Worm (Caenorhabditis elegans): ENCODE data around the gene F55H2.5.
A peak's percentile ranks its signal among the peaks of the same experiment; 100 is the strongest.

Gene F55H2.5

DNA sequence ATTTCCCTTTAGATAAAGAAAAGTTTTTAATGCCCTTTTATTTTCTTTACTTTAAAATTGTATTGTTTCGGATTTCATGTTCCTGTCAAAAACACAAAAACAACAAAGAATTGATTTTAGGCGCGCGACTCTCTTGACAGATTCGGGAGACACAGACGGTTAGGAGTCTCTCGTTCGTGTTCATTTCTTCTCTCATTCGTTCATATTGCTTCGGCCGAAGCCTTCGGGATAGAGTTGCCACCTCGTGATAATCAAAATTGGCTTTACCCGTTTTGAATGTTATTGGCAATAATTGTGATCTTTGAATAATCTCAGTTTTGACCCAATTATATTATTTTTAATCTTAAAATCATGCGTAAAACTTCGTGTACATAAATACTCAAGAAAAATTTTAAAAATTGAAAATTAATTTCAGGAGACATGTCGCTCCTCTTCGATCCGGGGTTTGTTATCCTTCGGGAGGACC, at the start of gene F55H2.5:
Gene F55H2.5, plus strand, starts transcription at position 416 of the 466 bp plus-strand sequence.
- no peak for TF ChIP-seq cog-1 (tag; optimal IDR thresholded peaks at IDR 0.05)
- TF ChIP-seq ztf-23 (GFP tag; IDR thresholded peaks at IDR 0.05): no peak

DNA sequence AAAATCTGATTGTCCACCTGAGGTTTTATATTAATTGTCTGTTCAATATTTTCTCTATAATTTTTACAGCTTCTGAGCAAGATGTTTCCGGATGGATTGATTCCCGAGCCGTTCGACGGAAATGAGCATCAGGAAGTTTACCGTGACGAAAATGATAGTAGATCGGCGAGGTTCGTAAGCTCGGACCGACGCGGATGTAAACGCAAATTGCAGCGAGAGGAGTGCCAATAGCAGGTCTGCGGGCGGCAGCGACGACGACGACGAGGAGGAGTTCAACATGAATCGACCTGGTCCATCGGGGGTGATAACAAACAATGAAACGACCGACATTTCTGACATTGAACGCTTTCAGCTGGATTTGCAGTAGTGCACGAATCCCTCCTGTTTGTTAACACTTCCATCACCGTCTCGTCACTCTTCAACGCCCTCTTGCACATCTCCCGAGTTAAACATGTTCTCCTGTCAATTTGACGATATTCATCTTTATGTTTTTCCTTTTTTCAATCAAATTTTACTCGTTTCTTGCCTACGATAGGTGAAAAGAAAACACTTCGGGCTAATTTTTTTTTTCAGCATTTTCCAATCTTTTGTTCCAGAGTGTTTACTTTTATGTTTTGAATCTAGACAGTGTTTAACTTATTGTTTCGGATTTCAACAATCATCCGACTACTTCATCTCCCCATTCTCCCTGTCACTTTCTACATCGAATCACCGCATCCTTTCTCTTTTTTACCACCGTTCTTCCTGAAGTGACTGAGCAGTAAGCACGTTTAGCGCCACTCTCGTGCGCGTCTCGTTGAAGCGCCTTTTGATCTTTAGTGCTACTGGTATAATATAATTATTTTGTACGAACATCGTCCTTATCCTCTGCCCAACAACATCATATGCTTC, 49.1 kb upstream of the F55H2.5 start:
- TF ChIP-seq ref-1 (GFP tag; conservative IDR thresholded peaks at IDR 0.05) (no peak), med-1 (GFP tag; optimal IDR thresholded peaks at IDR 0.05; ENCODE audit: insufficient read depth) (no peak), tab-1 (GFP tag; IDR thresholded peaks at IDR 0.05) (no peak), flt-1 (GFP tag; IDR thresholded peaks at IDR 0.05) (no peak), klf-2 (GFP tag; conservative IDR thresholded peaks at IDR 0.05) (no peak), ztf-29 (GFP tag; IDR thresholded peaks at IDR 0.05) (no peak), T22C8.4 (GFP tag; IDR thresholded peaks at IDR 0.05) (no peak), cog-1 (tag; optimal IDR thresholded peaks at IDR 0.05) (no peak)

DNA sequence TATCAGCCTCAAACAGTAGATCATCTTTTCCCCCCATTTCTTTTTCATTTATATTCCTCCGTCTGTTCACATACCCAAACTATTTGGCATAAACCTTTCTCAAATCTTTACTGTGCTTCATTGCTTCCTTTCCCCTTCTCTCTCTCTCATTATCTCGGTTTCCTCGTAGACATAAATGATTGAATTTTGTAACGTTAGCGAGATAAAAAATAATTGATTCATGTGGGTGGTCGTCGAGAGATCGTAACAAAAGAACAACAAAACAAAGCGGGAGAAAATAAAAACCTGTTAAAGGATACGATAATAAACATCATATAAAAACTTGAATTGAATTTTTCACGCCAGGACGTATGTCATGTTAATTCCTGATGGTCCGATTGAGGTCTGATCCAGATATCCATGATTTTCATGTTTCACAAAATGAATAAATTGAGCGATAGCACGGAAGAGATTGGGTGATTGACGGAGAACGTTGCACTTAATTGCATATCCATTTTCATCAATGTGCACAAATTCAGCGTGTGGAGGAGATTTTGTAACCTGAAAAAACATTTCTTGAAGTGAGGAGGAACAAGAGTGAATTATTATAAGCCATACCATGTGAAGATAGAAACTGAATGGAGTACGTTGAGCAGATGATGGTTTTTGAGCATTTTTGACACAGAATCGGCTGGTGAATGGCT, 48.3 kb upstream of the F55H2.5 start:
- TF ChIP-seq tab-1 (GFP tag; IDR thresholded peaks at IDR 0.05) (no peak), med-1 (GFP tag; optimal IDR thresholded peaks at IDR 0.05; ENCODE audit: insufficient read depth) (peak; percentile 5)

DNA sequence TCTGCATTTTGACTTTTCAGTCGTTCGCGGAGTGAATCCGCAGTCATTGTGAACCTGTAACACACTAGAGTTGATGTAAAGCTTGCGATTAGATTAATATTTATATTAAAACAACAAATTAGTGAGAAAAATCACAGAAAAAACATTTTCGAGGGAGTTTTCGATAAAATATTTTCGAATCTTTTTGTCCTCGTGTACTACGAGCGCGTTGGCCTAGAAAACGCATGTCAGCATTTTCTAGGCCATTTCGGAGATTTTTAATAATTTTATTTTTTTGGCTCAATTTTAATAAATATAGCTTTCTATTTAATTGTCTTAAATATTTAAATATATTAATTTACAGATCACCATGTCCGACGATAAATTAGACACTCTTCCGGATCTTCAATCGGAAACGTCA, 45.8 kb upstream of the F55H2.5 start, which contains the start of gene B0464.9:
Gene B0464.9, plus strand, starts transcription at position 344 of the 400 bp plus-strand sequence.
- TF ChIP-seq med-1 (GFP tag; optimal IDR thresholded peaks at IDR 0.05; ENCODE audit: insufficient read depth) (no peak), flt-1 (GFP tag; IDR thresholded peaks at IDR 0.05) (no peak), ref-1 (GFP tag; conservative IDR thresholded peaks at IDR 0.05) (no peak), T22C8.4 (GFP tag; IDR thresholded peaks at IDR 0.05) (peak; percentile 6; the same call in 1 of the 2 replicates), ztf-23 (GFP tag; IDR thresholded peaks at IDR 0.05) (peak; percentile 43; the same call in 1 of the 2 replicates)

DNA sequence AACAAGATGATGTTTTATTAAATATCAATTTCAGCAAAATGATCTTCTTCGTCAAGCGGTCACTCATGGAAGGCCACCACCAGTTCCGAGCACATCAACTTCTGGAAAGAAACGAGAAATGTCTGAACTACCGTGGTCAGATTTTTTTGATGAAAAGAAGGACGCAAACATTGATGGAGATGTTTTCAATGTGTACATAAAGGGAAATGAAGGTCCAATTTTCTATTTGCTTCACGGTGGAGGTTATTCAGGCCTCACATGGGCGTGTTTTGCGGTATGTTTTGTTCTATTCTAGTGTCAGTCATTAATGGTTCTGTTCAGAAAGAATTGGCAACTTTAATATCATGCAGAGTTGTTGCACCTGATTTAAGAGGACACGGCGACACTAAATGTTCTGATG, 45.4 kb upstream of the F55H2.5 start, which contains the start of gene B0464.6:
Gene B0464.6, minus strand, starts transcription at position 101 of the 400 bp plus-strand sequence.
- TF ChIP-seq ref-1 (GFP tag; conservative IDR thresholded peaks at IDR 0.05) (no peak), ztf-29 (GFP tag; IDR thresholded peaks at IDR 0.05) (no peak), T22C8.4 (GFP tag; IDR thresholded peaks at IDR 0.05) (no peak), ztf-23 (GFP tag; IDR thresholded peaks at IDR 0.05) (no peak), tab-1 (GFP tag; IDR thresholded peaks at IDR 0.05) (no peak), cog-1 (tag; optimal IDR thresholded peaks at IDR 0.05) (no peak), klf-2 (GFP tag; conservative IDR thresholded peaks at IDR 0.05) (no peak), flt-1 (GFP tag; IDR thresholded peaks at IDR 0.05) (no peak), med-1 (GFP tag; optimal IDR thresholded peaks at IDR 0.05; ENCODE audit: insufficient read depth) (no peak)

DNA sequence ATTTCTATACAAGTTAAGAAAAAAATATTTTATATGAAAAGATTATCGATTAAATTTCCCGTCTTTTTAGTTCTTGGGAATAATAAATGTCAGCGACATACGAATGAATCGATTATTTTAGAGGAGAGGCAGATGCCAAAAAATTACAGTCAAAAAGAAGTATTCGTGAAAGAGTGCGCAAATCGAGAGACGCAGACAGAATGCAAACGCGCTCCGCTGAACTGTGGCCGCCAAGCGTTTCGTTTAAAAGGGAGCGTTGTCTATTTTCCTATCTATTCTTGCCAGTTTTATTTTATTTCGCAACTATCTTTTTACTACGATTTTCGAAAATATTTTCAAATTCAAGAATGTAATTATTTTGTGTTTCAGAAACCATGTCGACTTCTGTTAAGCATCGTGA, 44.2 kb upstream of the F55H2.5 start, which contains the start of gene baf-1:
Gene baf-1, plus strand, starts transcription at position 370 of the 400 bp plus-strand sequence.
- no peak for TF ChIP-seq flt-1 (GFP tag; IDR thresholded peaks at IDR 0.05)
- peak; percentile 34; the same call in 1 of the 2 replicates for TF ChIP-seq T22C8.4 (GFP tag; IDR thresholded peaks at IDR 0.05)
- no peak for TF ChIP-seq cog-1 (tag; optimal IDR thresholded peaks at IDR 0.05)
- no peak for TF ChIP-seq tab-1 (GFP tag; IDR thresholded peaks at IDR 0.05)

DNA sequence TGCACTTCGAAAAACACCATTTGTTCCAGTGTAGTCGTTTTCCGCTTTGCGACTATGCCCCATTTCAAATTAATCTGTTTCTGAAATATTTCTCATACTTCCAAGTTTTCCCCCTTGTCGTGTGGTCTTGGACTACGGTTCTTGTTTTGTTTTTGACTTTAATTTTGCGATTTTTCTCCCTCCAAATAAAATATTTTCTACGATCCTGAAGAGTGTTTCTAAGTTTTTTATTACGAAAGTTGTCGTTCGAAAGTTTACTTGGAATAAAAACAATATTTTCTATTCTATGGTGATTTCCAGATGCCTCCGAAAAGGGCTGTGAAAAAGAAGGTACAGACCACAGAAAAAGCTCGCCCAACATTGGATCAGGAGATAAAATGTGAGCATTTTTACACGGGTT, 43.4 kb upstream of the F55H2.5 start, which contains the start of gene tag-342:
Gene tag-342, plus strand, starts transcription at position 301 of the 400 bp plus-strand sequence.
- TF ChIP-seq med-1 (GFP tag; optimal IDR thresholded peaks at IDR 0.05; ENCODE audit: insufficient read depth) (no peak), cog-1 (tag; optimal IDR thresholded peaks at IDR 0.05) (no peak), tab-1 (GFP tag; IDR thresholded peaks at IDR 0.05) (no peak), ztf-23 (GFP tag; IDR thresholded peaks at IDR 0.05) (no peak), ref-1 (GFP tag; conservative IDR thresholded peaks at IDR 0.05) (no peak), klf-2 (GFP tag; conservative IDR thresholded peaks at IDR 0.05) (no peak), ztf-29 (GFP tag; IDR thresholded peaks at IDR 0.05) (no peak), T22C8.4 (GFP tag; IDR thresholded peaks at IDR 0.05) (no peak), flt-1 (GFP tag; IDR thresholded peaks at IDR 0.05) (no peak)

DNA sequence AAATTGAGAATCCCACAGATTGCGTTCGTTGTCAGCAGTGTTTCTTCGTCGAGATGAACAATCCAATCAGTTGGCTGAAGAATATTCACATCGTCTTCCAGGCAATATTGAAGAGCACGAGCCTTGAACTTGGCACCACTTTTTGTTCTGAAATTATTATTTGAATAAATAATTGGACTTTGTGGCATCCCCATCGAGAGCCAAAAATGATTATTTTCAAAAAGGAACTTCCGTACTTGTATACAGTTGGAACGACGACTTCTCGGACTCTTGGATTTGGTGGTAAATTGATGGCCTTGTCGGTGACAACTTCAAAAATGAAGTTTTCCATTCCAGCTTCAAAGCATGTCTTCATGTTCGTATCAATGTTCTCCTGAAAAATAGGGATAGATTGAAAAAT, 39.3 kb upstream of the F55H2.5 start:
- no peak for TF ChIP-seq flt-1 (GFP tag; IDR thresholded peaks at IDR 0.05)
- TF ChIP-seq tab-1 (GFP tag; IDR thresholded peaks at IDR 0.05): no peak
- no peak for TF ChIP-seq klf-2 (GFP tag; conservative IDR thresholded peaks at IDR 0.05)
- TF ChIP-seq cog-1 (tag; optimal IDR thresholded peaks at IDR 0.05): no peak
- no peak for TF ChIP-seq ztf-23 (GFP tag; IDR thresholded peaks at IDR 0.05)
- no peak for TF ChIP-seq med-1 (GFP tag; optimal IDR thresholded peaks at IDR 0.05; ENCODE audit: insufficient read depth)
- TF ChIP-seq ref-1 (GFP tag; conservative IDR thresholded peaks at IDR 0.05): no peak
- TF ChIP-seq ztf-29 (GFP tag; IDR thresholded peaks at IDR 0.05): no peak
- no peak for TF ChIP-seq T22C8.4 (GFP tag; IDR thresholded peaks at IDR 0.05)

DNA sequence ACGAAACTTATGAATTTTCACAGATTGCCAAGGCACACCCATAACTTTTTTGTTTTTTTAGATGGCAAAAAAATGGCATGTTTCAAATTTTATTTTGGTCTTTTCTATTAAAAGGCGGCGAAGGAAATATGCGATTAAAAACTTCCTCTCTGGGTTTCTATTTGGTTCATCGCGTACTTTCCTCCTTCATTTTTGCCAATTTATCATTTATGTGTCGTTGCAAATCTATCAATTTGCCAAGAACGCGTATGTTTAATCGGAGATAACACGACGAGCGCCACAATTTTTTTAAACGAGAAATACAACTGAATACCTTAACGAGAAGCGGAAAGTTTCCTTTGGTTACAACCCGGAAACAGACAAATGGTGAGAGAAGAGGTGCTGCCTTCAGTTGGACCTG, 38.8 kb upstream of the F55H2.5 start:
- TF ChIP-seq klf-2 (GFP tag; conservative IDR thresholded peaks at IDR 0.05): no peak
- TF ChIP-seq ztf-23 (GFP tag; IDR thresholded peaks at IDR 0.05): no peak
- TF ChIP-seq ref-1 (GFP tag; conservative IDR thresholded peaks at IDR 0.05): no peak
- TF ChIP-seq tab-1 (GFP tag; IDR thresholded peaks at IDR 0.05): no peak

DNA sequence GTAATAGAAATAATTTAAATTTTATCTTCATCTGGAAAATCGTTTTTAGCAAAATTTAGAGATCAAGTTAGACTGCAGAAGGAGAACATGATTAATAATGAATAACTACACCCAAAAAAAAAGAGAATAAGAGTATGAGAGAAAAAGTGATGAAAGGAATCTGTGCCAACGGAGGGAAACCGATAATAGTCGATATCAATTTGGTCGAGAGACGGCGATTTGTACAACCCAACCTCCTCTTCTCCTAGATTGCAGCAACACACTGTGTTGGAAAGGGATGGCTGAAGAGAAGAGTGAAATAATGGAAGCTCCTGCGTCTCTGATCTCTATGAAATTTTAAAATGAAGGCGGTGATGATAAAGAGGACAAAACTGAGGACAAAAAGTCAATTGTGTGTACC, 36.8 kb upstream of the F55H2.5 start:
- no peak for TF ChIP-seq klf-2 (GFP tag; conservative IDR thresholded peaks at IDR 0.05)
